Worm (Caenorhabditis elegans): Measurements from ENCODE around the gene glb-11.

- TF ChIP-seq ztf-23 (GFP tag; IDR thresholded peaks at IDR 0.05) (0 out of 2 replicates have a peak, but pooled peaks have one; percentile 59), ref-1 (GFP tag; conservative IDR thresholded peaks at IDR 0.05) (no peak), T22C8.4 (GFP tag; IDR thresholded peaks at IDR 0.05) (no peak)
These were observed 26.1 kb upstream of the glb-11 start for ce11 chrIII:4018095-4018498.
